Fruit fly (Drosophila melanogaster): ENCODE measurements around the gene CG15399.

The CG15399 gene

dm6 chr2L:2750337-2751084 lies 21.1 kb downstream of the CG15399 start (continued):
- TF ChIP-seq MTF-1 (GFP tag; optimal IDR thresholded peaks at IDR 0.05; ENCODE audit: borderline replicate concordance) (peak; percentile 73), sna (GFP tag; IDR thresholded peaks at IDR 0.05; ENCODE audit: partially characterized antibody) (no peak), CG34224 (GFP tag; IDR thresholded peaks at IDR 0.05; ENCODE audit: partially characterized antibody) (no peak), ro (GFP tag; IDR thresholded peaks at IDR 0.05) (no peak), abd-A (tag; optimal IDR thresholded peaks at IDR 0.05) (peak; percentile 94), CG11723 (GFP tag; optimal IDR thresholded peaks at IDR 0.05) (peak; percentile 13), kah (GFP tag; optimal IDR thresholded peaks at IDR 0.05) (peak; percentile 2), knrl (GFP tag; IDR thresholded peaks at IDR 0.05; ENCODE audit: partially characterized antibody) (no peak), vnd (GFP tag; IDR thresholded peaks at IDR 0.05; ENCODE audit: partially characterized antibody) (no peak), CG43689 (GFP tag; IDR thresholded peaks at IDR 0.05) (no peak), slou (GFP tag; optimal IDR thresholded peaks at IDR 0.05) (peak; percentile 25), Hr51 (GFP tag; optimal IDR thresholded peaks at IDR 0.05) (peak; percentile 71 to 86), CG13296 (GFP tag; optimal IDR thresholded peaks at IDR 0.05) (peak; percentile 86), ken (GFP tag; IDR thresholded peaks at IDR 0.05) (no peak), Dad (GFP tag; optimal IDR thresholded peaks at IDR 0.05) (peak; percentile 78), Bteb2 (GFP tag; optimal IDR thresholded peaks at IDR 0.05) (peak; percentile 73), CG7839 (tag; optimal IDR thresholded peaks at IDR 0.05) (peak; percentile 87), chm (GFP tag; IDR thresholded peaks at IDR 0.05) (no peak), CG3726 (GFP tag; IDR thresholded peaks at IDR 0.05) (no peak), CG9727 (GFP tag; optimal IDR thresholded peaks at IDR 0.05) (peak; percentile 81), CG7928 (GFP tag; optimal IDR thresholded peaks at IDR 0.05) (peak; percentile 61), CG12071 (GFP tag; optimal IDR thresholded peaks at IDR 0.05) (peak; percentile 83), bsh (GFP tag; optimal IDR thresholded peaks at IDR 0.05) (peak; percentile 73 to 79), org-1 (GFP tag; optimal IDR thresholded peaks at IDR 0.05) (peak; percentile 87), caup (GFP tag; optimal IDR thresholded peaks at IDR 0.05; ENCODE audit: severe bottlenecking) (peak; percentile 89), kni (GFP tag; optimal IDR thresholded peaks at IDR 0.05) (peak; percentile 66), ab (GFP tag; optimal IDR thresholded peaks at IDR 0.05) (peak; percentile 32), Dip3 (GFP tag; optimal IDR thresholded peaks at IDR 0.05) (peak; percentile 81), p53 (GFP tag; optimal IDR thresholded peaks at IDR 0.05) (no peak), cad (GFP tag; optimal IDR thresholded peaks at IDR 0.05) (peak; percentile 90), otp (GFP tag; IDR thresholded peaks at IDR 0.05) (no peak), NfI (GFP tag; optimal IDR thresholded peaks at IDR 0.05) (peak; percentile 70), pum (GFP tag; optimal IDR thresholded peaks at IDR 0.05) (peak; percentile 79), CG10274 (GFP tag; optimal IDR thresholded peaks at IDR 0.05) (peak; percentile 99), CG18619 (GFP tag; optimal IDR thresholded peaks at IDR 0.05) (peak; percentile 76), bowl (GFP tag; IDR thresholded peaks at IDR 0.05) (no peak), Sin3A (optimal IDR thresholded peaks at IDR 0.05) (no peak), zf30C (GFP tag; optimal IDR thresholded peaks at IDR 0.05) (peak; percentile 96), dmrt99B (tag; optimal IDR thresholded peaks at IDR 0.05) (peak; percentile 85), crol (GFP tag; IDR thresholded peaks at IDR 0.05) (no peak), Rfx (GFP tag; IDR thresholded peaks at IDR 0.05) (no peak), CG9797 (GFP tag; optimal IDR thresholded peaks at IDR 0.05) (peak; percentile 34), CG3065 (GFP tag; optimal IDR thresholded peaks at IDR 0.05) (peak; percentile 26), gsb (GFP tag; IDR thresholded peaks at IDR 0.05) (no peak), chinmo (GFP tag; IDR thresholded peaks at IDR 0.05; ENCODE audit: partially characterized antibody) (no peak), sens (GFP tag) (peak; percentile 94), CG12769 (tag; optimal IDR thresholded peaks at IDR 0.05) (peak; percentile 92), salm (tag; optimal IDR thresholded peaks at IDR 0.05) (peak; percentile 47), wor (GFP tag; IDR thresholded peaks at IDR 0.05) (no peak)

Data from whole organism, embryonic.